Worm (Caenorhabditis elegans) whole organism, L2 larva: ENCODE measurements around the gene C25E10.4.
A peak's percentile ranks its signal among the peaks of the same experiment; 100 is the strongest.

Experiments used
- C34F6.9 ChIP-seq: fragments of 150-350 bp; optimal IDR thresholded peaks from 2 replicates; lab custom pipeline; 2014; ENCODE audit warnings: missing biosample characterization, missing genetic modification characterization
- F13H6.1 ChIP-seq: sonication (generic microtip); optimal IDR thresholded peaks from 2 replicates; lab custom pipeline; 2016; ENCODE audit warnings: missing genetic modification characterization, missing compliant biosample characterization
- ZK546.5 ChIP-seq: sonication (generic microtip); optimal IDR thresholded peaks from 2 replicates; lab custom pipeline; 2017; ENCODE audit warnings: missing biosample characterization, missing genetic modification characterization
- aly-2 ChIP-seq: fragments of 150-350 bp; optimal IDR thresholded peaks from 2 replicates; lab custom pipeline; 2014; ENCODE audit warnings: missing biosample characterization, missing genetic modification characterization
- blmp-1 ChIP-seq: sonication (generic microtip); optimal IDR thresholded peaks from 2 replicates; lab custom pipeline; 2017; ENCODE audit warnings: missing genetic modification characterization, mild to moderate bottlenecking, missing compliant biosample characterization, antibody characterized with exemption, moderate library complexity; ENCODE audit not compliant: insufficient read depth
- ceh-16 ChIP-seq: fragments of 150-350 bp; optimal IDR thresholded peaks from 2 replicates; lab custom pipeline; 2014; ENCODE audit warnings: missing biosample characterization, missing genetic modification characterization
- crh-2 ChIP-seq: sonication (generic microtip); optimal IDR thresholded peaks from 2 replicates; lab custom pipeline; 2017; ENCODE audit warnings: missing biosample characterization, missing genetic modification characterization
- dmd-4 ChIP-seq: sonication (generic microtip); optimal IDR thresholded peaks from 2 replicates; lab custom pipeline; 2017; ENCODE audit warnings: missing biosample characterization, missing genetic modification characterization
- egl-27 ChIP-seq: sonication (generic microtip); optimal IDR thresholded peaks from 3 replicates; lab custom pipeline; 2017; ENCODE audit warnings: missing biosample characterization, missing genetic modification reagents, missing genetic modification characterization
- elt-1 ChIP-seq: fragments of 150-350 bp; optimal IDR thresholded peaks from 2 replicates; lab custom pipeline; 2014; ENCODE audit warnings: missing biosample characterization, missing genetic modification characterization
- elt-3 ChIP-seq: sonication (generic microtip); optimal IDR thresholded peaks from 2 replicates; lab custom pipeline; 2017; ENCODE audit warnings: missing biosample characterization, missing genetic modification characterization
- lin-11 ChIP-seq: fragments of 150-350 bp; sonication (generic microtip); optimal IDR thresholded peaks from 2 replicates; lab custom pipeline; 2014; ENCODE audit warnings: missing biosample characterization, missing genetic modification characterization, inconsistent platforms, mixed read lengths
- lin-13 ChIP-seq: fragments of 150-350 bp; optimal IDR thresholded peaks from 2 replicates; lab custom pipeline; 2014; ENCODE audit warnings: missing biosample characterization, missing genetic modification reagents, missing genetic modification characterization
- lin-39 ChIP-seq: fragments of 150-350 bp; optimal IDR thresholded peaks from 2 replicates; lab custom pipeline; 2014; ENCODE audit warnings: missing biosample characterization, missing genetic modification reagents, missing genetic modification characterization
- lsy-2 ChIP-seq, 2 experiments: fragments of 150-350 bp in 1 of 2; sonication (generic microtip) in 1 of 2; optimal IDR thresholded peaks; 2 replicates each; lab custom pipeline; 2014 to 2017; ENCODE audit warnings: missing biosample characterization in 2 of 2, missing genetic modification characterization in 2 of 2
- mbf-1 ChIP-seq: sonication (generic microtip); optimal IDR thresholded peaks from 2 replicates; lab custom pipeline; 2017; ENCODE audit warnings: missing biosample characterization, missing genetic modification characterization
- nhr-10 ChIP-seq: sonication (generic microtip); optimal IDR thresholded peaks from 2 replicates; lab custom pipeline; 2017; ENCODE audit warnings: missing biosample characterization, missing genetic modification characterization
- nhr-11 ChIP-seq: fragments of 150-350 bp; optimal IDR thresholded peaks from 2 replicates; lab custom pipeline; 2014; ENCODE audit warnings: missing biosample characterization, missing genetic modification characterization
- nhr-12 ChIP-seq: fragments of 150-350 bp; optimal IDR thresholded peaks from 2 replicates; lab custom pipeline; 2014; ENCODE audit warnings: missing biosample characterization, missing genetic modification characterization
- nhr-129 ChIP-seq: fragments of 150-350 bp; optimal IDR thresholded peaks from 2 replicates; lab custom pipeline; 2014; ENCODE audit warnings: missing biosample characterization, missing genetic modification characterization
- nhr-21 ChIP-seq: fragments of 150-350 bp; optimal IDR thresholded peaks from 2 replicates; lab custom pipeline; 2014; ENCODE audit warnings: missing biosample characterization, missing genetic modification characterization
- nhr-237 ChIP-seq: fragments of 150-350 bp; optimal IDR thresholded peaks from 2 replicates; lab custom pipeline; 2014; ENCODE audit warnings: missing biosample characterization, missing genetic modification characterization
- nhr-77 ChIP-seq: fragments of 150-350 bp; optimal IDR thresholded peaks from 2 replicates; lab custom pipeline; 2014; ENCODE audit warnings: missing biosample characterization, missing genetic modification characterization
- sem-4 ChIP-seq: fragments of 150-350 bp; optimal IDR thresholded peaks from 2 replicates; lab custom pipeline; 2014; ENCODE audit warnings: missing biosample characterization, missing genetic modification reagents, missing genetic modification characterization
- sma-9 ChIP-seq, 2 experiments: fragments of 150-350 bp in 1 of 2; sonication (generic microtip) in 1 of 2; optimal IDR thresholded peaks; 2 replicates each; lab custom pipeline; 2014 to 2016; ENCODE audit warnings: missing genetic modification characterization in 2 of 2, mild to moderate bottlenecking in 1 of 2, missing biosample characterization in 1 of 2, missing compliant biosample characterization in 1 of 2, missing genetic modification reagents in 1 of 2, moderate library complexity in 1 of 2
- snpc-4 ChIP-seq: fragments of 150-350 bp; optimal IDR thresholded peaks from 2 replicates; lab custom pipeline; 2014; ENCODE audit warnings: missing biosample characterization, missing genetic modification characterization
- unc-39 ChIP-seq: fragments of 150-350 bp; optimal IDR thresholded peaks from 2 replicates; lab custom pipeline; 2014; ENCODE audit warnings: missing biosample characterization, missing genetic modification characterization
- unc-55 ChIP-seq: fragments of 150-350 bp; sonication (generic microtip); optimal IDR thresholded peaks from 3 replicates; lab custom pipeline; 2014; ENCODE audit warnings: missing biosample characterization, missing genetic modification reagents, missing genetic modification characterization
- ztf-11 ChIP-seq: sonication (generic microtip); optimal IDR thresholded peaks from 2 replicates; lab custom pipeline; 2017; ENCODE audit warnings: missing biosample characterization, missing genetic modification characterization
- ztf-4 ChIP-seq: fragments of 150-350 bp; optimal IDR thresholded peaks from 2 replicates; lab custom pipeline; 2014; ENCODE audit warnings: missing biosample characterization, missing genetic modification characterization

Gene C25E10.4

DNA sequence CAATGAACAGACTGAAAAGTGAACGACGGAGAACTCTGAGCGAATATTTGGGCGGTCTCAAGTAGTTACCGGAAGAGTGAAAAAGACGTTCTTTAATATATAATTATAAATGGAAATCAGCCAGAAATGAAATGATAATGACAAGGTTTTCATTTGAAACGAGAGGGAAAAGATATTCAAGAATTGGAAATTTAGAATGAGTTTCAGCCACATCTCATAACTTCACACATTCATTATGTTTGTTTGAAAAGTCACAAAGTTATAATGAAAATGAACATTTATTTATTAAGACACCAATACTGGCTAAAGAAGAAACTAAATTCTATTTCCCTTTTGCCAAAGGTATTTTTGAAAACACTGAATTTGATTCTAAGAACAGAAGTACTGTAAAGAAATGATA is 17.7 kb downstream of the C25E10.4 start, which contains the start of gene C25E10.7:
TSS of gene C25E10.7 (minus strand) at position 101 of the 400 bp plus-strand sequence.
- TF ChIP-seq lsy-2 (tag; optimal IDR thresholded peaks at IDR 0.05; lab: Kevin White, UChicago) = no peak
- no peak for TF ChIP-seq nhr-10
- TF ChIP-seq ceh-16 = no peak
- TF ChIP-seq ZK546.5 (tag; lab: Kevin White, UChicago) = no peak
- no peak for TF ChIP-seq C34F6.9 (tag; lab: Kevin White, UChicago)
- TF ChIP-seq lin-13 (GFP tag; lab: Kevin White, UChicago) = no peak
- TF ChIP-seq nhr-11 (tag; lab: Kevin White, UChicago) = no peak

DNA sequence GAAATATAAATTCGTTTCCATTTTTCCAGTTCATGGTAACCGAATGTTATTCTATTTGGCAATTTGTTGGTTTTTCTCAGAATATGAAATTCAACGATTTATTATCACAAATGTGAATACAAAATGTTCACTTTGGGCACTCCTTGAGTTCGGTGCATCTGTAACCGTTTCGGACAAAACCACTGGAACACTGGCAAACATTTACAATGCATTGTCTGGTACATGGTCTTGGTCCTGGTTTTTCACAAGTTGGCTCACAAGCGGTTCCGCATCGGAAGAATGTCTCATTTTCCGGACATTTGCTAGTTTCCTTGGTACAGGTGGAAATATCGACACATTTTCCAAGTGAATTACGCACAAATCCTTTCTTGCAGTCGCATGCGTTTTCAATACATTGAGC is 19.9 kb downstream of the C25E10.4 start:
- no peak for TF ChIP-seq elt-1 (tag; lab: Kevin White, UChicago)
- TF ChIP-seq ZK546.5 (tag; lab: Kevin White, UChicago) = no peak
- TF ChIP-seq elt-3 (tag; lab: Kevin White, UChicago) = no peak
- no peak for TF ChIP-seq snpc-4
- TF ChIP-seq nhr-10 = no peak
- no peak for TF ChIP-seq nhr-237 (tag; lab: Kevin White, UChicago)
- no peak for TF ChIP-seq lin-11 (tag; lab: Kevin White, UChicago)
- no peak for TF ChIP-seq lin-13 (GFP tag; lab: Kevin White, UChicago)
- TF ChIP-seq crh-2 (tag; lab: Kevin White, UChicago) = no peak
- TF ChIP-seq lin-39 = no peak
- no peak for TF ChIP-seq F13H6.1 (tag; lab: Kevin White, UChicago)
- TF ChIP-seq C34F6.9 (tag; lab: Kevin White, UChicago) = no peak
- no peak for TF ChIP-seq nhr-77 (tag; lab: Kevin White, UChicago)

DNA sequence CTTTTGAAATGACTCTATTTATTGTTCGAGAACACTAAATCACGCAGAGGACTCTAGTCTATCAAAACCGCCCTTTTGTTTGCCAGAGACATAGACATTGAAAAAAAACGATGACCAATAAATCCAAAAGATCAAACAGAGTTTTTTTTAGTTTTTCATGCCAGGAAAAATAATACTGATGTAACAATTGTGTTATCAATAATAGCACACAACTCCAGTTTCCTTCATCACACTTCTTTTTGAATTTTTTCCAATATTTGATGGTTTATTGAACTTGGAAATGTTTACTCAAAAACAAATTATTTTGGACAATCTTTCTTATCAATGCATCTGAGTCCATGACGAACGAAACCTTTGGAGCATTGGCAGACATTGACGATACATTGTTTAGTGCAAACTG is 20.6 kb downstream of the C25E10.4 start, which contains the start of gene C25E10.8:
TSS of gene C25E10.8 (minus strand) at position 101 of the 400 bp plus-strand sequence.
- no peak for TF ChIP-seq ztf-4
- TF ChIP-seq C34F6.9 (tag; lab: Kevin White, UChicago) = no peak
- TF ChIP-seq ZK546.5 (tag; lab: Kevin White, UChicago) = no peak
- TF ChIP-seq lsy-2 (tag; optimal IDR thresholded peaks at IDR 0.05; lab: Kevin White, UChicago) = no peak
- no peak for TF ChIP-seq sma-9 (GFP tag; optimal IDR thresholded peaks at IDR 0.05; lab: Kevin White, UChicago)
- no peak for TF ChIP-seq sma-9 (tag; optimal IDR thresholded peaks at IDR 0.05; lab: Kevin White, UChicago)
- no peak for TF ChIP-seq aly-2 (tag; lab: Kevin White, UChicago)
- no peak for TF ChIP-seq nhr-10

DNA sequence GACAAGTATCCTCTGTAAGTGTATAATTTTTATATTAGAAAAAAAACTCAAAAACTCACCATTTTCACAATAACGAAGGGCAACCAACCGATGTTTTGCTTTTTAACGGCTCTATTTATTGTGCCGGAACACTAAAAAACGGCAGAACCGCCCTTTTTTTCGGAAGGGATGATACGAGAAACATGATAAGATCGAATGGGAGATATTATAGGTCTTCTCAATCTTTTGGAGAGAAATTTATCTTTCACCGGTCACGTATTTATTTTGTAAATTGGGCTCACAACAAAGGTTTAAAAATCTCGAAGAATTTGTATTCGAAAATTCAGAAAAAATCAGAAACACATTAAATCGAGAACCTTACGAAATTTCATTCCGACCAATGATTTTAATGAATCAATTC is 21.4 kb downstream of the C25E10.4 start, which contains the start of gene swm-1:
TSS of gene swm-1 (minus strand) at position 101 of the 400 bp plus-strand sequence.
- no peak for TF ChIP-seq C34F6.9 (tag; lab: Kevin White, UChicago)
- TF ChIP-seq nhr-129 (tag; lab: Kevin White, UChicago) = no peak
- TF ChIP-seq unc-39 (tag; lab: Kevin White, UChicago) = no peak
- no peak for TF ChIP-seq dmd-4 (tag; lab: Kevin White, UChicago)
- no peak for TF ChIP-seq ztf-11 (tag; lab: Kevin White, UChicago)
- TF ChIP-seq, all 48 proteins: peak for 0

DNA sequence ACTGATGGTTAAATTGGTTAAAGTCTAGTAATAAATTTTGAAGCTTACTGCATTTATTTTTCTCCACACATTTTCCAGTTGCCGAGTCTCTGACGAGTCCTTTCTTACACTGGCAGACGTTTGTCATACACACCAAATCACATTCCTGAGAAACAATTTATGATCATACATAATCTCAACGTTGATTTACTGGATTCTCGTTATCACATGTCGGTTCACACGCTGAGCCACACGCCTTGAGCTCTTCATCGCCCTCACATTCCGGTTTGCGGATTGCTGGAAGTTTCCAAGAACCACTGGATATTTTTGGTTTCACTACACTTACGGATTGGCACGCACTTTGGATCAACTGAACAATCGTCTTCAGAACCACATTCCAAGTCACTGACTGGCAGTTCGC is 22.3 kb downstream of the C25E10.4 start:
- TF ChIP-seq nhr-237 (tag; lab: Kevin White, UChicago) (no peak), mbf-1 (tag; lab: Kevin White, UChicago) (no peak), elt-3 (tag; lab: Kevin White, UChicago) (no peak), unc-55 (GFP tag; lab: Kevin White, UChicago) (no peak), nhr-21 (tag; lab: Kevin White, UChicago) (peak; percentile 11), egl-27 (tag; lab: Kevin White, UChicago) (no peak)

DNA sequence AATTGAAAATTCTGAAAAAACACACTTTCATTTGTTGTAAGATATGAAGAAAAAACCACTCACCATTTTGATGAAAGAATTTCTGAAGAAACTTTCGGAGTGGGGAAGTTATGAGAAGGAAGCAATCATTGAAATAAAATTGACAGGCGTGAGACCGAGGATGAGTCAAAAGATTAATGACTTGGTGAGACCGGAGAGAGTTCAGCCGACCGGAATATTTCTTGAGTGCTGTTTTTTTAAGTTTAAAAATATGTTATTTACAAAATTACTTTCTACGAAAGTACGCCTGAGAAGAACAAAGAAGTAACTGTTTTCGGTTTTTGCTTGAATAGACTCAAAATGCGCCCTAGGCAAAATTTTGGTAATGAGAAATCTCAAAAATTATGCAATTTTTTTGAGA is 22.9 kb downstream of the C25E10.4 start, which contains the start of gene C25E10.10:
TSS of gene C25E10.10 (minus strand) at position 101 of the 400 bp plus-strand sequence.
- no peak for TF ChIP-seq lin-39
- TF ChIP-seq nhr-12 (tag; lab: Kevin White, UChicago) = no peak
- no peak for TF ChIP-seq dmd-4 (tag; lab: Kevin White, UChicago)

DNA sequence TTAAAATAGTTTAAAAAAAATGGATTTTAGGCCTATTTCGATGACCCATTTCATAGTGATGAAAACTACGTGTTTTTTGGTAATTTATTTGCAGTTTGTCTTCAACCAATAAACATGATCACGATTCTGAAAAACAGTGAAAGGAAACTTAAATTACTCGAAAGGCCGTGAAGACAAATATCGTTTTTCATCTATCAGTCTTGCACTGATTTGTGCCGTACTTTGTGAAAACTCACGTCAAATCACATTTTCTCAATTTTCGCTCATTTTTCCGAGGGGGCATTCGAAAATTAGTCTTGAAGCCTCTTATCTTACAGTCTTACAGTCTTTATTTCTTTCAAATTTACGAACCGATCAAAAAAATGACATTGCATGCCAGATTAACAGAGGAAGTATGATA is 25.3 kb downstream of the C25E10.4 start, which contains the start of gene C25E10.11:
TSS of gene C25E10.11 (minus strand) at position 101 of the 400 bp plus-strand sequence.
- TF ChIP-seq ztf-11 (tag; lab: Kevin White, UChicago) (no peak), blmp-1 (tag; lab: Kevin White, UChicago) (no peak), elt-1 (tag; lab: Kevin White, UChicago) (no peak), unc-39 (tag; lab: Kevin White, UChicago) (no peak), snpc-4 (no peak), sem-4 (tag; lab: Kevin White, UChicago) (no peak), F13H6.1 (tag; lab: Kevin White, UChicago) (no peak), nhr-10 (no peak)
- TF ChIP-seq, all 48 proteins: peak for 0
